Worm (Caenorhabditis elegans): ENCODE measurements around the gene C24B9.3.
A peak's percentile ranks its signal among the peaks of the same experiment; 100 is the strongest.

Gene C24B9.3

ce11 chrV:2734360-2734759, 23.0 kb upstream of the C24B9.3 start, which contains the start of gene srg-57:
TSS of gene srg-57 (minus strand) at chrV:2734460.
- no peak for TF ChIP-seq daf-12 (tag; optimal IDR thresholded peaks at IDR 0.05)
- TF ChIP-seq lin-15B (tag; optimal IDR thresholded peaks at IDR 0.05): no peak
- no peak for TF ChIP-seq nhr-12 (tag; optimal IDR thresholded peaks at IDR 0.05)
- no peak for TF ChIP-seq aly-2 (tag; optimal IDR thresholded peaks at IDR 0.05)
- no peak for TF ChIP-seq ama-1 (optimal IDR thresholded peaks at IDR 0.05)
- no peak for TF ChIP-seq sea-2 (GFP tag; optimal IDR thresholded peaks at IDR 0.05)
- no peak for TF ChIP-seq ceh-82 (tag; optimal IDR thresholded peaks at IDR 0.05)
- no peak for TF ChIP-seq ceh-28 (tag; optimal IDR thresholded peaks at IDR 0.05)
- no peak for TF ChIP-seq nhr-11 (tag; optimal IDR thresholded peaks at IDR 0.05)
- TF ChIP-seq egl-27 (tag; optimal IDR thresholded peaks at IDR 0.05): no peak
- TF ChIP-seq elt-3 (tag; optimal IDR thresholded peaks at IDR 0.05): no peak
- TF ChIP-seq hmg-11 (tag; optimal IDR thresholded peaks at IDR 0.05): no peak
- TF ChIP-seq nhr-25 (tag; optimal IDR thresholded peaks at IDR 0.05): no peak
- no peak for TF ChIP-seq unc-62 (GFP tag; optimal IDR thresholded peaks at IDR 0.05)
- no peak for TF ChIP-seq ceh-9 (tag; optimal IDR thresholded peaks at IDR 0.05)
- TF ChIP-seq lsy-12 (tag; optimal IDR thresholded peaks at IDR 0.05): no peak

- TF ChIP-seq elt-2 (tag; optimal IDR thresholded peaks at IDR 0.05) (peak; percentile 95), sea-2 (GFP tag; optimal IDR thresholded peaks at IDR 0.05) (no peak), ceh-16 (tag; optimal IDR thresholded peaks at IDR 0.05) (no peak), nhr-23 (tag; optimal IDR thresholded peaks at IDR 0.05) (no peak), pqm-1 (tag; optimal IDR thresholded peaks at IDR 0.05) (peak; percentile 67), ceh-82 (tag; optimal IDR thresholded peaks at IDR 0.05) (no peak), zag-1 (tag; optimal IDR thresholded peaks at IDR 0.05) (no peak), ama-1 (optimal IDR thresholded peaks at IDR 0.05) (peak; percentile 70)
Observed at ce11 chrV:2730784-2731480, 19.5 kb upstream of the C24B9.3 start, which contains the start of gene dod-3. TSS of gene dod-3 (minus strand) at chrV:2731098.

ce11 chrV:2728236-2728635, 16.8 kb upstream of the C24B9.3 start, which contains the start of gene str-33:
TSS of gene str-33 (plus strand) at chrV:2728536.
- TF ChIP-seq pqm-1 (tag; optimal IDR thresholded peaks at IDR 0.05): no peak
- no peak for TF ChIP-seq ceh-82 (tag; optimal IDR thresholded peaks at IDR 0.05)
- TF ChIP-seq fkh-10 (GFP tag; optimal IDR thresholded peaks at IDR 0.05): no peak
- TF ChIP-seq elt-1 (tag; optimal IDR thresholded peaks at IDR 0.05): no peak
- no peak for TF ChIP-seq nhr-237 (tag; optimal IDR thresholded peaks at IDR 0.05)
- no peak for TF ChIP-seq ztf-11 (tag; optimal IDR thresholded peaks at IDR 0.05)
- TF ChIP-seq ZK546.5 (tag; optimal IDR thresholded peaks at IDR 0.05): no peak
- no peak for TF ChIP-seq elt-2 (tag; optimal IDR thresholded peaks at IDR 0.05)
- TF ChIP-seq snpc-4 (tag; optimal IDR thresholded peaks at IDR 0.05): no peak
- no peak for TF ChIP-seq ceh-28 (tag; optimal IDR thresholded peaks at IDR 0.05)
- TF ChIP-seq sea-2 (GFP tag; optimal IDR thresholded peaks at IDR 0.05): no peak
- no peak for TF ChIP-seq mdl-1 (tag; optimal IDR thresholded peaks at IDR 0.05)
- no peak for TF ChIP-seq ceh-9 (tag; optimal IDR thresholded peaks at IDR 0.05)
- TF ChIP-seq nhr-76 (tag; optimal IDR thresholded peaks at IDR 0.05): no peak
- TF ChIP-seq elt-3 (tag; optimal IDR thresholded peaks at IDR 0.05): no peak

ce11 chrV:2727101-2727500, 15.7 kb upstream of the C24B9.3 start, which contains the start of gene str-13:
TSS of gene str-13 (minus strand) at chrV:2727201.
- TF ChIP-seq hmg-11 (tag; optimal IDR thresholded peaks at IDR 0.05): no peak

- TF ChIP-seq fkh-10 (GFP tag; optimal IDR thresholded peaks at IDR 0.05) (no peak), R02D3.7 (tag; optimal IDR thresholded peaks at IDR 0.05) (no peak), mdl-1 (tag; optimal IDR thresholded peaks at IDR 0.05) (no peak), daf-12 (tag; optimal IDR thresholded peaks at IDR 0.05) (no peak), lin-15B (tag; optimal IDR thresholded peaks at IDR 0.05) (no peak), nhr-25 (tag; optimal IDR thresholded peaks at IDR 0.05) (no peak), nhr-67 (tag; optimal IDR thresholded peaks at IDR 0.05) (no peak), ceh-82 (tag; optimal IDR thresholded peaks at IDR 0.05) (no peak), ztf-4 (tag; optimal IDR thresholded peaks at IDR 0.05) (no peak), jun-1 (tag; optimal IDR thresholded peaks at IDR 0.05) (no peak), fkh-2 (tag; optimal IDR thresholded peaks at IDR 0.05) (no peak), sea-2 (GFP tag; optimal IDR thresholded peaks at IDR 0.05) (no peak), nhr-11 (tag; optimal IDR thresholded peaks at IDR 0.05) (no peak), aly-2 (tag; optimal IDR thresholded peaks at IDR 0.05) (no peak), eor-1 (tag; optimal IDR thresholded peaks at IDR 0.05) (no peak), ama-1 (optimal IDR thresholded peaks at IDR 0.05) (no peak), ceh-9 (tag; optimal IDR thresholded peaks at IDR 0.05) (no peak), nhr-237 (tag; optimal IDR thresholded peaks at IDR 0.05) (no peak), egl-27 (tag; optimal IDR thresholded peaks at IDR 0.05) (no peak), elt-3 (tag; optimal IDR thresholded peaks at IDR 0.05) (no peak)
Observed at ce11 chrV:2725225-2725624, 13.8 kb upstream of the C24B9.3 start, which contains the start of gene srg-59. TSS of gene srg-59 (minus strand) at chrV:2725325.
